Worm (Caenorhabditis elegans) whole organism, L2 larva: Measurements from ENCODE around the gene srbc-50.

Source experiments
- elt-1 ChIP-seq: fragments of 150-350 bp; optimal IDR thresholded peaks from 2 replicates; lab custom pipeline; 2014; ENCODE audit warnings: missing biosample characterization, missing genetic modification characterization
- snpc-4 ChIP-seq: fragments of 150-350 bp; optimal IDR thresholded peaks from 2 replicates; lab custom pipeline; 2014; ENCODE audit warnings: missing biosample characterization, missing genetic modification characterization

DNA sequence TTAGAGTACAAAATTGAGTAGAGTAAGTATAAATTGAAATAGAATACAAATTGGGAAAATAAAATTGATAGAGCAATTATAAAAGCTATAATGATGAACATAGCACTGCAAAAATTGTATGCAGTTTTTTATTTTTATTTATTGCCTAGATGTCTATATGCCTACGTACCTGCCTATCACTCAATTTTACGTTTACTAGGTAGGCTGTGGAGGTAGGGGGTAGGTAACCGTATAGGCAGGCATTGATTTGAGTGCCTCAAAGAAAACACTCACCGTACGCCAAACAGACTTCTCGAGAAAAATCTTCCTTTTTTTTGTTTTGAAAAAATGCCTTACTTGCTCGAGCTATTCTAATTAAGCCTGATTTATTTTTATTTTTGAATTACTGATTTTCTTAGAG, 6.8 kb upstream of the srbc-50 start, which contains the start of gene srbc-56:
- no peak for TF ChIP-seq elt-1 (tag; lab: Kevin White, UChicago)
- TF ChIP-seq snpc-4 = no peak
